Fruit fly (Drosophila melanogaster) ovary, adult (tissue): ENCODE results near the gene CG43061.
"Not testable (repeated sequence)": the region's sequence is repeated elsewhere in the genome, so short reads cannot be mapped to it uniquely, and the experiment has no call there.

Experiments used
- CG17801 ChIP-seq: fragments of 200-800 bp; optimal IDR thresholded peaks from 2 replicates; lab custom pipeline; 2019; ENCODE audit warnings: missing biosample characterization, mild to moderate bottlenecking, missing genetic modification characterization, moderate library complexity; ENCODE audit not compliant: partially characterized antibody

The CG43061 gene

dm6 chr3R:8040843-8041242 is 8.6 kb upstream of the CG43061 start, which contains the start of gene CG43060:
CG43060 (plus strand) TSS chr3R:8041224.
- no peak for TF ChIP-seq CG17801 (GFP tag; lab: Kevin White, UChicago)

- TF ChIP-seq CG17801 (GFP tag; lab: Kevin White, UChicago), result not testable (repeated sequence)
These were observed 606 bp upstream of the CG43061 start, which contains the start of gene CG43618 for dm6 chr3R:8048867-8049266. CG43618 (plus strand) TSS chr3R:8049167.

- no peak for TF ChIP-seq CG17801 (GFP tag; lab: Kevin White, UChicago)
These were observed 9.5 kb downstream of the CG43061 start, which contains the start of gene mAChR-B for dm6 chr3R:8058984-8059383. mAChR-B (plus strand) TSS chr3R:8059284.

- TF ChIP-seq CG17801 (GFP tag; lab: Kevin White, UChicago), result no peak
These were observed 23.2 kb downstream of the CG43061 start for dm6 chr3R:8072635-8073034.

- no peak for TF ChIP-seq CG17801 (GFP tag; lab: Kevin White, UChicago)
These were observed 37.5 kb downstream of the CG43061 start, which contains the start of gene CG7910 for dm6 chr3R:8086952-8087351. CG7910 (plus strand) TSS chr3R:8087252.

- TF ChIP-seq CG17801 (GFP tag; lab: Kevin White, UChicago), result not testable (repeated sequence)
These were observed 44.4 kb downstream of the CG43061 start, which contains the start of gene CG7900 for dm6 chr3R:8093824-8094223. CG7900 (plus strand) TSS chr3R:8094124.
